Worm (Caenorhabditis elegans) whole organism, late embryonic: ENCODE results near the gene srh-159.

ENCODE experiments used
- ceh-2 ChIP-seq: sonication (generic microtip); optimal IDR thresholded peaks from 2 replicates; lab custom pipeline; 2016; ENCODE audit warnings: missing genotype, missing genetic modification characterization, missing compliant biosample characterization
- ceh-45 ChIP-seq: fragments of 200-800 bp; sonication (Bioruptor generic); IDR thresholded peaks from 2 replicates; pipeline ENCODE4 v1.3.6; 2022; ENCODE audit warnings: missing genetic modification reagents, missing genetic modification characterization, missing compliant biosample characterization
- hlh-15 ChIP-seq: sonication (generic microtip); optimal IDR thresholded peaks from 2 replicates; lab custom pipeline; 2016; ENCODE audit warnings: missing genetic modification characterization, missing compliant biosample characterization

srh-159 gene

DNA sequence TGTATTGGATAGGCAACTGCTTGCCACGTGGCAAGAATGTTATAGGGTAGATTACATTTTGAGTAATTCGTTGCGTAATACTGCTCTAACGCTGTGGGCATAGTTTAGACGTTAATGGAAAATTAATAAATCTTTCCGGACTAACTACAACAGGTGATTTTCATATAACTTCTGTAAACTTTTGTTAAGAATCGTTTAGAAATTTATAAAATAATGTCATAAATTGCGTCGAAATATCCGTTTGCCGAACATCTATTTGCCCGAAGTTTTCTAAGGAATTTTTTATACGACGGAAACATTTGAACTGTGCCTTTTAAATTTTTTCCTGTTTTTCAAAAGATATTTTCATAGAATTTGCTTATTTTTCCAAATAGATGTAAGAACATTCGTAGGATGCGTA, 44.0 kb downstream of the srh-159 start, which contains the start of gene srh-112:
Gene srh-112 (minus strand): TSS at position 101 of the 400 bp plus-strand sequence.
- no peak for TF ChIP-seq ceh-45
- no peak for TF ChIP-seq hlh-15 (tag; lab: Kevin White, UChicago)

DNA sequence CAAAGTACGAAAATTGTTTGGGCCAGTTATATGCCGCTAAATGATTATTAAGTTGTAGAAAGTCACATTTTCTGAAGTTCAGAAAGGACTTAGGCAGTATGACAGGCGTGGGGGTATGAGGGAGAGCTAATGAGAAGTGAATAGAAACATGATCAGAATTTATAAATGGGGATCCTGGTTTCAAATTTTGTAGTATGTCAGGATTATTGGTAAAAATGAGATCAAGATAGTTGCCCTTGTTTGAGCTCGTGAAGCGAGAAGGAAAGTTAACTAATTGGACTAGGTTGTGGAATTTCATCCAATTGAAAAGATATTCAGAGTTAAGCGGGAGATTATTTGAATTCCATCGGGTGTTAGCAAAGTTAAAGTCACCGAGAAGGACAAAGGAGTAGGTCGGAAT, 50.3 kb downstream of the srh-159 start:
- TF ChIP-seq ceh-2 (tag; lab: Kevin White, UChicago) = no peak
